Fruit fly (Drosophila melanogaster) whole organism: ENCODE data around the gene GstD7.

Experiments used
- CG8478 ChIP-seq: fragments of >200 bp; optimal IDR thresholded peaks from 2 replicates; lab custom pipeline; 2018; ENCODE audit warnings: inconsistent platforms
- Dll ChIP-seq: fragments of >200 bp; optimal IDR thresholded peaks from 2 replicates; lab custom pipeline; 2017
- EcR ChIP-seq, 2 experiments: fragments of >200 bp; optimal IDR thresholded peaks; 2 replicates each; lab custom pipeline; 2017; ENCODE audit warnings: missing biosample characterization in 2 of 2, missing genetic modification characterization in 2 of 2, missing genetic modification reagents in 2 of 2
- pan ChIP-seq: fragments of >200 bp; optimal IDR thresholded peaks from 2 replicates; lab custom pipeline; 2017
- psq ChIP-seq: fragments of >200 bp; optimal IDR thresholded peaks from 2 replicates; lab custom pipeline; 2017
- usp ChIP-seq: fragments of >200 bp; optimal IDR thresholded peaks from 2 replicates; lab custom pipeline; 2017; ENCODE audit warnings: missing biosample characterization, missing genetic modification characterization, mixed read lengths

GstD7 gene

dm6 chr3R:12398620-12399247, 20.4 kb downstream of the GstD7 start, which contains the start of gene Cyp9f3:
TSS of gene Cyp9f3 (minus strand) at chr3R:12398929.
- no peak for TF ChIP-seq psq
- no peak for TF ChIP-seq CG8478 (lab: Kevin White, UChicago)

- TF ChIP-seq pan (lab: Kevin White, UChicago) (no peak), psq (no peak), CG8478 (lab: Kevin White, UChicago) (no peak), usp (GFP tag; lab: Kevin White, UChicago) (no peak), EcR (GFP tag; optimal IDR thresholded peaks at IDR 0.05; lab: Kevin White, UChicago) (no peak), Dll (lab: Kevin White, UChicago) (no peak)
Observed at dm6 chr3R:12401672-12402296, 23.5 kb downstream of the GstD7 start, which contains the start of gene DNAlig3. TSS of gene DNAlig3 (minus strand) at chr3R:12401839.

DNA sequence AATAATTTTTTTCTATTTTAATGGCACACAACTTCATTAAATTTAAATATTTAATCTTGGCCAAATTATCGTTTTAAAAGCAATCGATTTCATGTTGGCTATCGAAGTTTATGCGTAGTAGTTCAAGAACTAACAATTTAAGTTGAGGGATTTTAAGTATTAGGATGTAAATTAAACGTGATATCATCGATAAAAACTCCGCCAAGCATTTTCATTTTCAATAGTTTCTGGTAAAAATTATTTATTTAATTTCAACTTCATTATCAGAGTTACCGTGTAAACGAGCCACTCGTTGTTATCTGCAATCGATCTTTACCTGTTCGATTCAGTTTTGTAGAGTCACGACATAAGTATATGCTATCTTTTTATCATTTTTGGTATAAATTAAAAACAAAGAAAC, 24.6 kb downstream of the GstD7 start:
- TF ChIP-seq pan (lab: Kevin White, UChicago) (no peak), EcR (GFP tag; optimal IDR thresholded peaks at IDR 0.05; lab: Kevin White, UChicago) (no peak), usp (GFP tag; lab: Kevin White, UChicago) (no peak), CG8478 (lab: Kevin White, UChicago) (no peak), Dll (lab: Kevin White, UChicago) (no peak), psq (no peak)

DNA sequence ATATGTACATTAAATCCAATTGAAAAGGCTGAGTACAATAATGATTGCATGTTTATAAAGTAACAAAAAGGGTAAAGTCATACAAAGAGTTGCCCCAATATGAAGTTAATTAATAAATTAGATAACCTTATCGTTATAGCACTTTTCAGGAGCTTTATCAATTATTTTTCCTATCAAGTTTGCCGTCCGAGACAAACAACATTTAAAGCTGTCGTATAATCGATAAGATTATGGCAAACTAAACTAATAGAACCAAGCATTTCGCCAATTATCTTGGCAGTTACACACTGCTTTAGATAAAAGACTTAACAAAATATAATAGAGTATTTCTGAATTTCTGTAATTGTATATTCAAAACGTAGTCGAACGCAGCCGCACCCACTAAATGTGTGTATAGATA, 26.8 kb downstream of the GstD7 start:
- TF ChIP-seq usp (GFP tag; lab: Kevin White, UChicago) (no peak), pan (lab: Kevin White, UChicago) (no peak), CG8478 (lab: Kevin White, UChicago) (no peak), psq (no peak), Dll (lab: Kevin White, UChicago) (no peak), EcR (GFP tag; optimal IDR thresholded peaks at IDR 0.05; lab: Kevin White, UChicago) (no peak)

DNA sequence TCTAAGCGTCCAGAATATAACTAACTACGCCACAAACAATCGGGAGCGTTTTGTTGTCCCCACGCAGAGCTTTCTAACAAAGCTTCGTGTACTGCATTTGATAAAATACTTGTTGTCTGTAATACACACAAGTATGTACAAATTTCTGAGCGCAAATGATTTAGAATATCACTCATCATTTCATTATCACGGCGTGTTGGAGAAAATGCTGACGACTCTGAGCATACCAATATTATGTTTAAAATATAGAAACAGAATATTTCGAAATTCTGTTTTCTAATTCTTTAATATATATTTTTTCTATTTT, 27.6 kb downstream of the GstD7 start, which contains the start of gene Cyp9f2:
TSS of gene Cyp9f2 (minus strand) at position 101 of the 307 bp plus-strand sequence.
- no peak for TF ChIP-seq EcR (GFP tag; optimal IDR thresholded peaks at IDR 0.05; lab: Kevin White, UChicago)

DNA sequence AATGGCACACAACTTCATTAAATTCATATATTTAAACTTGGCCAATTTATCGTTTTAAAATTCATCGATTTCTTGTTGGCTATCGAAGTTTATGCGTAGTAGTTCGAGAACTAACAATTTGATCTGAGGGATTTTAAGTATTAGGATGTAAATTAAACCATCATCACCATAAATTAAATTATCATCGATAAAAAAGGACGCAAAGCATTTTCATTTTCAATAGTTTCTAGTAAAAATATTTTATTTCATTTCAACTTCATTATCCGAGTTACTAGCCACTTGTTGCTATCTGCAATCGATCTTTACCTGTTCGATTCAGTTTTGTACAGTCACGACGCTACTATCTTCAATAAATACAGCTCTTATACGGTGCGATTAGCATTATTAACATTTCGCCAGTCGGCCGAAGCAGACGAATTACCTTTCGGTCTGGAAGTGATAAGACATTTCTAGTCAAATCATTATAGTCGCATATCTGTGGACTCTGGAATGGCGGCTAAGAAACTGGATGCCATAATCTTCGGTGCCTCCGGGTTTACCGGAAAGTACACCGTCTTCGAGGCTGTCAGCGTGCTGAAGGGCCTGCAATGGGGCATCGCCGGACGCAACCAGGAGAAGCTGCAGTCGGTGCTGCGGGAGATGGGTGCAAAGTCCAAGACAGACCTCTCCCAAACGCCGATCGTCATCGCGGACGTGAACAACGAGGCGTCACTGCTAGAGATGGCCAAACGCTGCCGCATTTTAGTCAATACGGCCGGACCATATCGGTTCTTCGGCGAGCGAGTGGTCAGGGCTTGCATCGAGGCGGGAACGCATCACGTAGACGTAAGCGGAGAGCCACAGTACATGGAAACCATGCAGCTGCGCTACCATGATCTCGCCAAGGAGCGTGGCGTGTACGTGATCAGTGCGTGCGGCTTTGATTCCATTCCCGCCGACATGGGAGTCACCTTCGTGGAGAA, 28.2 kb downstream of the GstD7 start, which contains the start of gene CG5167:
TSS of gene CG5167 (plus strand) at position 298 of the 962 bp plus-strand sequence.
- TF ChIP-seq Dll (lab: Kevin White, UChicago) (no peak), CG8478 (lab: Kevin White, UChicago) (no peak), psq (no peak), pan (lab: Kevin White, UChicago) (no peak), usp (GFP tag; lab: Kevin White, UChicago) (no peak), EcR (GFP tag; optimal IDR thresholded peaks at IDR 0.05; lab: Kevin White, UChicago) (no peak)

dm6 chr3R:12408160-12408559, 29.9 kb downstream of the GstD7 start, which contains the start of gene CG5196:
TSS of gene CG5196 (plus strand) at chr3R:12408316.
- TF ChIP-seq usp (GFP tag; lab: Kevin White, UChicago) (no peak), Dll (lab: Kevin White, UChicago) (no peak), psq (no peak), EcR (GFP tag; optimal IDR thresholded peaks at IDR 0.05; lab: Kevin White, UChicago) (no peak), pan (lab: Kevin White, UChicago) (no peak), CG8478 (lab: Kevin White, UChicago) (no peak)

dm6 chr3R:12411449-12411848, 33.1 kb downstream of the GstD7 start:
- no peak for TF ChIP-seq Dll (lab: Kevin White, UChicago)
- TF ChIP-seq psq: no peak
- no peak for TF ChIP-seq usp (GFP tag; lab: Kevin White, UChicago)
- TF ChIP-seq EcR (GFP tag; optimal IDR thresholded peaks at IDR 0.05; lab: Kevin White, UChicago): no peak
- no peak for TF ChIP-seq pan (lab: Kevin White, UChicago)
- no peak for TF ChIP-seq CG8478 (lab: Kevin White, UChicago)

DNA sequence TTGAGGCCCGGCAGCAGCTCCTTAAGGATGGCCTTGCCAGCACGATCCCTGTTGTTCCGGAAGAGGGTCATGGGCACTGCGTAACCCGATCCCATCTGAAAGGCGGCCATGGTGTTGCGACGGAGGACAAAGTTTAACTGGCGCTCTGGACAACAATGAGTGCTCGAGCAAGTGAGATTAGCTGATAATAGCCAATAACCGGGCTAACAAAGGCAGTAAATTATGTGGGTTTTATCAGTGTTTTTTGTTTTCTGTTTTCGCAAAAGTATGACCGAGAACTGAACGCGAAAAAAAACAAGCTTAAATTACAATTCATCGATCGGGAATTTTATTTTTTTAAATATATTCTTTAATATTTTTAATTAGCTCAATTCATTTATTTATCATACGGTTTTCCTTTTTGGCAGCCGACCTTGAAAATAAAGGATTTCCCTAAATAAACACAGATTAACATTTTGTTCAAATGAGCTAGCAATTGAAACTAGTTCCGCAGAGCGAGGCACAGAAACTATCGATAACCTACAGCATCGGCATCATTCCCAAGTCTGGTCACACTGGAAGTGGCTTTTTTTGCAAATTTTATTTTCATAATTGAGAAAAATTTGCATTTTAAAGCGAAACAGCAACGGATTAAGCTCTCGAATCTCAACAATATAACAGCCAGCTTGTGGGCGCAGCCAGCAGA, 35.1 kb downstream of the GstD7 start, which contains the start of the genes Dip-C and pps:
TSS of gene Dip-C (minus strand) at position 486 of the 685 bp plus-strand sequence.
TSS of gene pps (plus strand) at position 555 of the 685 bp plus-strand sequence.
- no peak for TF ChIP-seq Dll (lab: Kevin White, UChicago)
- no peak for TF ChIP-seq pan (lab: Kevin White, UChicago)
- no peak for TF ChIP-seq EcR (GFP tag; optimal IDR thresholded peaks at IDR 0.05; lab: Kevin White, UChicago)
- TF ChIP-seq psq: no peak
- no peak for TF ChIP-seq usp (GFP tag; lab: Kevin White, UChicago)
- no peak for TF ChIP-seq CG8478 (lab: Kevin White, UChicago)

DNA sequence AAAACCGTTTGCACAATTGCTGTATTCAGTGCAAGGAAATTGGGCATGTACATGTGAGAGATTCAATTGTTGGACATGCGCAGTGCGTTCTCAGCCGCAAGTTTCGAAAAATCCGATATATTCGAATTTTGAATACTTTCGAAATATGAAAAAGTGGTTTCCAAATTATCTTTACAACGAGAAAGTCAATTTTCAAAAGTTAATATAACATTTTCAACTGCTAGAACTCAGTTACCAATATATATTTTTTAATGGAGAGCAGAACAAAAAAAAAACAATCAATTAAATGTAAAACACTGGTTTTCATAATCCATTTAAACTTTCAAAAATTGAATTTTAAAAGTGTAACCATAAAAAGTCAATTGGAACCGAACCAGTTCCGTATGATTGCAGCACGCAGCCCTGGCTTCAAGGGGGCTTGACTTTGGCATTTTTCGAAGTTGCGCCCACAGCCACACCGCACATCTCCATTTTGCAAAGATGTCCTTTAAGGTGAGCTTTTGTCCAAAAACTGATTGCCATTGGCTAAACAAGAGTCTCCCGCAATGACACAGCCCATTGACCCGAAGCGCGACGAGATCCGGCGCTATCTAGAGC, 44.2 kb downstream of the GstD7 start, which contains the start of the genes Scgbeta and CG17202:
TSS of gene Scgbeta (minus strand) at position 51 of the 597 bp plus-strand sequence.
TSS of gene CG17202 (plus strand) at position 390 of the 597 bp plus-strand sequence.
- TF ChIP-seq psq: no peak
- no peak for TF ChIP-seq Dll (lab: Kevin White, UChicago)
- TF ChIP-seq usp (GFP tag; lab: Kevin White, UChicago): no peak
- TF ChIP-seq pan (lab: Kevin White, UChicago): no peak
- TF ChIP-seq CG8478 (lab: Kevin White, UChicago): no peak
- no peak for TF ChIP-seq EcR (GFP tag; optimal IDR thresholded peaks at IDR 0.05; lab: Kevin White, UChicago)
